Worm (Caenorhabditis elegans) whole organism, young adult: Measurements from ENCODE around the gene srab-6.

Experiments
- B0019.2 ChIP-seq: fragments of 200-800 bp; sonication (Bioruptor generic); conservative IDR thresholded peaks from 2 replicates; pipeline ENCODE4 v1.3.6; 2022; ENCODE audit warnings: missing genetic modification reagents, missing genetic modification characterization, missing compliant biosample characterization
- B0035.1 ChIP-seq: sonication (generic microtip); optimal IDR thresholded peaks from 2 replicates; lab custom pipeline; 2016; ENCODE audit warnings: missing genetic modification characterization, mild to moderate bottlenecking, missing compliant biosample characterization, missing genotype, missing genetic modification reagents
- F37B4.10 ChIP-seq: fragments of 200-800 bp; sonication (Bioruptor generic); IDR thresholded peaks from 2 replicates; pipeline ENCODE4 v1.3.6; 2022; ENCODE audit warnings: missing genetic modification characterization, missing compliant biosample characterization
- F52B5.7 ChIP-seq: sonication (generic microtip); optimal IDR thresholded peaks from 2 replicates; lab custom pipeline; 2016; ENCODE audit warnings: mild to moderate bottlenecking, missing genetic modification characterization, missing compliant biosample characterization
- F57C9.4 ChIP-seq: sonication (generic microtip); optimal IDR thresholded peaks from 2 replicates; lab custom pipeline; 2017; ENCODE audit warnings: mild to moderate bottlenecking, missing genetic modification characterization, missing compliant biosample characterization
- K11D2.4 ChIP-seq: fragments of 200-800 bp; sonication (Bioruptor generic); IDR thresholded peaks from 2 replicates; pipeline ENCODE4 v1.3.6; 2022; ENCODE audit warnings: missing genetic modification reagents, missing genetic modification characterization, missing compliant biosample characterization
- T26A5.8 ChIP-seq: sonication (generic microtip); optimal IDR thresholded peaks from 2 replicates; lab custom pipeline; 2016; ENCODE audit warnings: missing genetic modification characterization, missing compliant biosample characterization
- Y67H2A.10 ChIP-seq: fragments of 200-800 bp; sonication (Bioruptor generic); conservative IDR thresholded peaks from 2 replicates; pipeline ENCODE4 v1.3.6; 2022; ENCODE audit warnings: missing genetic modification reagents, missing genetic modification characterization, missing compliant biosample characterization
- Y95B8A.8 ChIP-seq: fragments of 200-800 bp; sonication (Bioruptor generic); IDR thresholded peaks from 2 replicates; pipeline ENCODE4 v1.3.6; 2022; ENCODE audit warnings: missing genetic modification reagents, missing genetic modification characterization, missing compliant biosample characterization
- aptf-2 ChIP-seq: fragments of 200-800 bp; sonication (Bioruptor generic); conservative IDR thresholded peaks from 2 replicates; pipeline ENCODE4 v1.3.6; 2022; ENCODE audit warnings: missing genetic modification reagents, missing genetic modification characterization, missing compliant biosample characterization
- aptf-3 ChIP-seq: fragments of 200-800 bp; sonication (Bioruptor generic); IDR thresholded peaks from 2 replicates; pipeline ENCODE4 v1.3.6; 2022; ENCODE audit warnings: missing genetic modification characterization, missing compliant biosample characterization
- attf-6 ChIP-seq: fragments of 200-800 bp; sonication (Bioruptor generic); IDR thresholded peaks from 2 replicates; pipeline ENCODE4 v1.3.6; 2022; ENCODE audit warnings: missing genetic modification reagents, missing genetic modification characterization, missing compliant biosample characterization
- cebp-1 ChIP-seq, 2 experiments: fragments of 200-800 bp in 1 of 2; sonication (Bioruptor generic) in 1 of 2; sonication (generic microtip) in 1 of 2; IDR thresholded peaks in 1 of 2; optimal IDR thresholded peaks in 1 of 2; 2 replicates each; pipeline versions ENCODE4 v1.3.6 to Lab custom; 2017 to 2022; ENCODE audit warnings: missing compliant biosample characterization in 2 of 2, missing genetic modification characterization in 2 of 2, mild to moderate bottlenecking in 1 of 2, missing genetic modification reagents in 1 of 2, moderate library complexity in 1 of 2
- ceh-100 ChIP-seq: fragments of 200-800 bp; sonication (Bioruptor generic); IDR thresholded peaks from 2 replicates; pipeline ENCODE4 v1.3.6; 2022; ENCODE audit warnings: missing genetic modification reagents, missing genetic modification characterization, missing compliant biosample characterization
- ceh-27 ChIP-seq: fragments of 200-800 bp; sonication (Bioruptor generic); optimal IDR thresholded peaks from 2 replicates; lab custom pipeline; 2018; ENCODE audit warnings: mild to moderate bottlenecking, missing genetic modification characterization, moderate library complexity, missing compliant biosample characterization
- die-1 ChIP-seq: sonication (generic microtip); optimal IDR thresholded peaks from 2 replicates; lab custom pipeline; 2016; ENCODE audit warnings: missing genotype, mild to moderate bottlenecking, missing genetic modification characterization, missing compliant biosample characterization
- dox-1 ChIP-seq: fragments of 200-800 bp; sonication (Bioruptor generic); IDR thresholded peaks from 2 replicates; pipeline ENCODE4 v1.3.6; 2022; ENCODE audit warnings: missing genetic modification reagents, missing genetic modification characterization, missing compliant biosample characterization
- egrh-3 ChIP-seq: fragments of 200-800 bp; sonication (Bioruptor generic); IDR thresholded peaks from 2 replicates; pipeline ENCODE4 v1.3.6; 2022; ENCODE audit warnings: missing genetic modification reagents, missing genetic modification characterization, missing compliant biosample characterization
- ekl-4 ChIP-seq: fragments of 200-800 bp; sonication (Bioruptor generic); IDR thresholded peaks from 2 replicates; pipeline ENCODE4 v1.3.6; 2022; ENCODE audit warnings: missing genetic modification reagents, missing genetic modification characterization, missing compliant biosample characterization
- ets-4 ChIP-seq: fragments of 200-800 bp; sonication (Bioruptor generic); optimal IDR thresholded peaks from 2 replicates; lab custom pipeline; 2018; ENCODE audit warnings: mild to moderate bottlenecking, missing genetic modification characterization, missing compliant biosample characterization
- him-1 ChIP-seq: sonication (generic microtip); optimal IDR thresholded peaks from 2 replicates; lab custom pipeline; 2016; ENCODE audit warnings: missing genotype, missing genetic modification reagents, missing genetic modification characterization, missing compliant biosample characterization
- hlh-12 ChIP-seq: sonication (generic microtip); optimal IDR thresholded peaks from 2 replicates; lab custom pipeline; 2016; ENCODE audit warnings: missing genetic modification characterization, missing compliant biosample characterization
- hmg-1.2 ChIP-seq: fragments of 200-800 bp; sonication (Bioruptor generic); IDR thresholded peaks from 2 replicates; pipeline ENCODE4 v1.3.6; 2022; ENCODE audit warnings: missing genetic modification reagents, missing genetic modification characterization, missing compliant biosample characterization
- hrde-1 ChIP-seq: sonication (generic microtip); optimal IDR thresholded peaks from 2 replicates; lab custom pipeline; 2016; ENCODE audit warnings: missing genetic modification characterization, mild to moderate bottlenecking, missing compliant biosample characterization, moderate library complexity, missing genotype, missing genetic modification reagents, borderline replicate concordance
- hsf-1 ChIP-seq: fragments of 200-800 bp; sonication (Bioruptor generic); IDR thresholded peaks from 2 replicates; pipeline ENCODE4 v1.3.6; 2022; ENCODE audit warnings: missing genetic modification reagents, missing genetic modification characterization, missing compliant biosample characterization
- let-526 ChIP-seq: fragments of 200-800 bp; sonication (Bioruptor generic); IDR thresholded peaks from 2 replicates; pipeline ENCODE4 v1.3.6; 2022; ENCODE audit warnings: missing genetic modification reagents, missing genetic modification characterization, missing compliant biosample characterization
- let-607 ChIP-seq, 2 experiments: fragments of 200-800 bp in 1 of 2; sonication (Bioruptor generic) in 1 of 2; sonication (generic microtip) in 1 of 2; optimal IDR thresholded peaks; 2 replicates each; lab custom pipeline; 2016 to 2018; ENCODE audit warnings: mild to moderate bottlenecking in 2 of 2, missing compliant biosample characterization in 2 of 2, missing genetic modification characterization in 2 of 2, moderate library complexity in 2 of 2, missing genotype in 1 of 2
- lin-40 ChIP-seq: sonication (generic microtip); optimal IDR thresholded peaks from 2 replicates; lab custom pipeline; 2016; ENCODE audit warnings: missing genetic modification characterization, mild to moderate bottlenecking, missing compliant biosample characterization, missing genotype, missing genetic modification reagents
- mxl-1 ChIP-seq: sonication (generic microtip); optimal IDR thresholded peaks from 2 replicates; lab custom pipeline; 2016; ENCODE audit warnings: missing genetic modification characterization, missing compliant biosample characterization
- nfya-1 ChIP-seq: sonication (generic microtip); optimal IDR thresholded peaks from 2 replicates; lab custom pipeline; 2017; ENCODE audit warnings: antibody characterized with exemption, missing compliant biosample characterization, missing genetic modification characterization, borderline replicate concordance; ENCODE audit not compliant: insufficient read depth
- nhr-179 ChIP-seq: sonication (generic microtip); optimal IDR thresholded peaks from 2 replicates; lab custom pipeline; 2016; ENCODE audit warnings: mild to moderate bottlenecking, missing genetic modification characterization, missing compliant biosample characterization
- pbrm-1 ChIP-seq: fragments of 200-800 bp; sonication (Bioruptor generic); IDR thresholded peaks from 2 replicates; pipeline ENCODE4 v1.3.6; 2022; ENCODE audit warnings: missing genetic modification reagents, missing genetic modification characterization, missing compliant biosample characterization
- pha-4 ChIP-seq: fragments of 150-350 bp; sonication (generic microtip); optimal IDR thresholded peaks from 2 replicates; lab custom pipeline; 2014; ENCODE audit warnings: missing biosample characterization, missing genetic modification reagents, missing genetic modification characterization
- rcor-1 ChIP-seq: fragments of 200-800 bp; sonication (Bioruptor generic); IDR thresholded peaks from 2 replicates; pipeline ENCODE4 v1.3.6; 2022; ENCODE audit warnings: missing genetic modification reagents, missing genetic modification characterization, missing compliant biosample characterization
- repo-1 ChIP-seq: sonication (generic microtip); optimal IDR thresholded peaks from 2 replicates; lab custom pipeline; 2017; ENCODE audit warnings: mild to moderate bottlenecking, missing genetic modification characterization, missing compliant biosample characterization
- rpc-1 ChIP-seq, 2 experiments: fragments of 150-350 bp in 1 of 2; sonication (generic microtip) in 1 of 2; optimal IDR thresholded peaks; 2 replicates each; lab custom pipeline; 2014 to 2018; ENCODE audit warnings: missing biosample characterization in 1 of 2, missing genetic modification characterization in 1 of 2, missing genetic modification reagents in 1 of 2, missing genotype in 1 of 2
- snpc-1.3 ChIP-seq: sonication (generic microtip); optimal IDR thresholded peaks from 2 replicates; lab custom pipeline; 2017; ENCODE audit warnings: missing genetic modification characterization, mild to moderate bottlenecking, missing compliant biosample characterization, antibody characterized with exemption, moderate library complexity, missing genotype, missing genetic modification reagents; ENCODE audit not compliant: insufficient read depth
- sptf-2 ChIP-seq: fragments of 200-800 bp; sonication (Bioruptor generic); optimal IDR thresholded peaks from 2 replicates; lab custom pipeline; 2018; ENCODE audit warnings: mild to moderate bottlenecking, missing genetic modification characterization, missing compliant biosample characterization
- unc-62 ChIP-seq: fragments of 150-350 bp; optimal IDR thresholded peaks from 2 replicates; lab custom pipeline; 2014; ENCODE audit warnings: missing biosample characterization, missing genetic modification reagents, missing genetic modification characterization
- ztf-3 ChIP-seq: fragments of 200-800 bp; sonication (Bioruptor generic); optimal IDR thresholded peaks from 2 replicates; lab custom pipeline; 2018; ENCODE audit warnings: mild to moderate bottlenecking, missing genetic modification characterization, missing compliant biosample characterization
- ztf-6 ChIP-seq: fragments of 200-800 bp; sonication (Bioruptor generic); IDR thresholded peaks from 2 replicates; pipeline ENCODE4 v1.3.6; 2022; ENCODE audit warnings: missing genetic modification reagents, missing genetic modification characterization, missing compliant biosample characterization

The srab-6 gene

DNA sequence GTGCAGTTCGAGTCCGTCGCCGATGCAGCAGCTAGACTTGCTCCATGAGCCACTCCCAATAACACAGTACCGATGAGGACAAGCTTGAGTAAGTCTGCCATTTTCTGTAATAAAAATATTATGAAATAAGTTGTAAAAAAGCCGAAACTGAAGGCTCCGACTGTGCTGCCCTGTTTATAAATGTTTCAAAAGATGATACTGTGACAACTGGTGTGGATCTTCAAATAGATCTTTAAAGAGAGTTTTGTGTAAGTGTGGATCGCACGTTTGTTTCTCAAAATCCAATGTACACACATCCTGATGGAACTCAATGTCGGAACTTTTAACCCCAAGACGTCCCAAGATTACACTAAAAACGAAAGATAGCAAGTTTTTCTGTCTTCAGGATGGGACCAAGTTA lies 16.9 kb upstream of the srab-6 start, which contains the start of gene C36C5.15:
C36C5.15 (minus strand) TSS at position 101 of the 400 bp plus-strand sequence.
- TF ChIP-seq F37B4.10 (GFP tag; lab: Robert Waterston, UW) (no peak), ceh-100 (no peak), T26A5.8 (tag; lab: Kevin White, UChicago) (no peak), nhr-179 (tag; lab: Kevin White, UChicago) (no peak), hlh-12 (tag; lab: Kevin White, UChicago) (no peak), Y95B8A.8 (GFP tag; lab: Robert Waterston, UW) (no peak)

DNA sequence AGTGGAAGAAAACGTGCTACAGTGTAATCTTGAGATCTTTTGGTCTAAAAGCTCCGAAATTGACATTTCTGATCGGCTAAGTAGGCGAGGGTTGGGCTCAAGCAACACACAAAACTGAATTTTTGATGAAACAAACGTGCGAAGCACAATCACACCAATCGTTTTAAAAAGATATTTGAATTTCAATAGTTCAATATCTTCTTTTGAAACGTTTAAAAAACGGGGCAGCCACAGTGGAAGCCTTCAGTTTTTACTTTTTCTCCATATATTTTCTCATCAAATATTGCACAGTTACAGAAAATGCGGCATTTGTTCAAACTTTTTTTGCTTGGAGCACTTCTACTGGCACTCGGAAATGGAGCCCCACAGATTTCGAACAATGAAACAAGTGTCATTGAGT lies 14.5 kb upstream of the srab-6 start, which contains the start of gene C36C5.4:
C36C5.4 (plus strand) TSS at position 301 of the 400 bp plus-strand sequence.
- TF ChIP-seq die-1: no peak

DNA sequence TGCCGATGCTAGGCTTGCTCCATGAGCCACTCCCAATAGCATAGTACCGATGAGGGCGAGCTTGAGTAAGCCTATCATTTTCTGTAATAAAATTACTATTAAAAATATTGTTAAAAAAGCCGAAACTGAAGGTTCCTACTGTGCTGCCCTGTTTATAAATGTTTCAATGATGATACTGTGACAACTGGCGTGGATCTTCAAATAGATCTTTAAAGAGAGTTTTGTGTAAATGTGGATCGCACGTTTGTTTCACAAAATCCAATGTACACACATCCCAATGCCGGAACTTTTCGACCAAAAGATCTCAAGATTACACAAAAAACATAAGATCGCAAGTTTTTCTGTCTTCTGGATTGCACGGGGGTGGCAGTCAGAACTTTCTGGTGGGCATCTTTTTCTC lies 13.7 kb upstream of the srab-6 start, which contains the start of gene C36C5.14:
C36C5.14 (minus strand) TSS at position 101 of the 400 bp plus-strand sequence.
- TF ChIP-seq rpc-1 (optimal IDR thresholded peaks at IDR 0.05; lab: Kevin White, UChicago): no peak
- no peak for TF ChIP-seq rpc-1 (tag; optimal IDR thresholded peaks at IDR 0.05; lab: Kevin White, UChicago)
- TF ChIP-seq unc-62: no peak
- no peak for TF ChIP-seq lin-40 (tag; lab: Kevin White, UChicago)

DNA sequence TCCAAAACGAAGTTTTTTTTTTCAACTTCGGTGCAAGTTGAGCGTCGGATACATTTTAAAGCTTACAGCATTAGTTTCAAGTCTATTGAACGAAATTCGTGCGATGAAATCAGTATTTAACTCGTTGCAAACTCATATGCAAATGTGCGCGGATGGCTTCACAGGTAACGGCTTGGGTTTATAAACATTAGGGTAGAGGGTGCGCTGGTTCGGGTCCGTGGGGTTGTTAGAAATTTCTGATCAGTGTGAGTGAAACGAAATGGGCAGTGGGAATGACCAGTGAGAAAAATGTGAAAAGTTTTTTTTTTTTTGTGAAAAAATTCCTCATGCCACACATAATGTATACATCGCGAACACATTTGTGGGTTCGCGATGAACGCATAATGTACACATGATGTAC lies 11.4 kb upstream of the srab-6 start:
- TF ChIP-seq F37B4.10 (GFP tag; lab: Robert Waterston, UW) (no peak), ztf-3 (GFP tag; lab: Kevin White, UChicago) (no peak), hsf-1 (GFP tag; lab: Robert Waterston, UW) (peak; percentile 49; the same call in 1 of the 2 replicates), ceh-27 (no peak), pbrm-1 (GFP tag; lab: Robert Waterston, UW) (0 out of 2 replicates have a peak, but pooled peaks have one; percentile 41), F52B5.7 (tag; lab: Kevin White, UChicago) (peak; percentile 47), snpc-1.3 (no peak), cebp-1 (GFP tag; IDR thresholded peaks at IDR 0.05; lab: Robert Waterston, UW) (no peak), cebp-1 (tag; optimal IDR thresholded peaks at IDR 0.05; lab: Kevin White, UChicago) (no peak), B0035.1 (tag; lab: Kevin White, UChicago) (no peak), K11D2.4 (GFP tag; lab: Robert Waterston, UW) (no peak), dox-1 (GFP tag; lab: Robert Waterston, UW) (peak; percentile 59; the same call in 1 of the 2 replicates), repo-1 (tag; lab: Kevin White, UChicago) (no peak), hrde-1 (no peak), nfya-1 (tag; lab: Kevin White, UChicago) (no peak), F57C9.4 (tag; lab: Kevin White, UChicago) (no peak), let-607 (tag; optimal IDR thresholded peaks at IDR 0.05; lab: Kevin White, UChicago) (no peak), aptf-2 (0 out of 2 replicates have a peak, but pooled peaks have one; percentile 18), Y67H2A.10 (GFP tag; lab: Robert Waterston, UW) (no peak), nhr-179 (tag; lab: Kevin White, UChicago) (no peak), mxl-1 (peak; percentile 47), die-1 (peak; percentile 73), sptf-2 (no peak), ekl-4 (GFP tag; lab: Robert Waterston, UW) (no peak), hmg-1.2 (GFP tag; lab: Robert Waterston, UW) (0 out of 2 replicates have a peak, but pooled peaks have one; percentile 41), pha-4 (tag; lab: Kevin White, UChicago) (no peak), rcor-1 (peak; percentile 66), him-1 (peak; percentile 79), egrh-3 (GFP tag; lab: Robert Waterston, UW) (no peak), let-526 (GFP tag; lab: Robert Waterston, UW) (no peak), attf-6 (no peak), ceh-100 (no peak), aptf-3 (peak; percentile 74; the same call in 1 of the 2 replicates), ets-4 (no peak), ztf-6 (no peak), B0019.2 (GFP tag; lab: Robert Waterston, UW) (no peak)
